Worm (Caenorhabditis elegans) whole organism, mixed stage, embryonic: ENCODE data around the gene fbxb-18.

Experiments used
- M03D4.4 ChIP-seq: sonication (generic microtip); optimal IDR thresholded peaks from 2 replicates; lab custom pipeline; 2017; ENCODE audit warnings: mild to moderate bottlenecking, missing genetic modification characterization, missing compliant biosample characterization
- bed-3 ChIP-seq: fragments of 200-800 bp; sonication (Bioruptor generic); optimal IDR thresholded peaks from 3 replicates; lab custom pipeline; 2018; ENCODE audit warnings: mild to moderate bottlenecking, missing genetic modification characterization, moderate library complexity, missing compliant biosample characterization
- ceh-39 ChIP-seq: fragments of 150-350 bp; optimal IDR thresholded peaks from 2 replicates; lab custom pipeline; 2014; ENCODE audit warnings: missing biosample characterization, missing genetic modification characterization
- drap-1 ChIP-seq: fragments of 200-800 bp; sonication (Bioruptor generic); optimal IDR thresholded peaks from 3 replicates; lab custom pipeline; 2018; ENCODE audit warnings: mild to moderate bottlenecking, missing genetic modification characterization, missing compliant biosample characterization
- flh-1 ChIP-seq: fragments of 200-800 bp; sonication (Bioruptor generic); optimal IDR thresholded peaks from 2 replicates; lab custom pipeline; 2018; ENCODE audit warnings: mild to moderate bottlenecking, missing genetic modification characterization, moderate library complexity, missing compliant biosample characterization
- lin-32 ChIP-seq: fragments of 200-800 bp; sonication (Bioruptor generic); optimal IDR thresholded peaks from 2 replicates; lab custom pipeline; 2018; ENCODE audit warnings: mild to moderate bottlenecking, missing genetic modification characterization, missing compliant biosample characterization
- nhr-12 ChIP-seq: fragments of 150-350 bp; optimal IDR thresholded peaks from 2 replicates; lab custom pipeline; 2014; ENCODE audit warnings: missing biosample characterization, missing genetic modification characterization
- nhr-237 ChIP-seq: fragments of 150-350 bp; optimal IDR thresholded peaks from 2 replicates; lab custom pipeline; 2014; ENCODE audit warnings: missing biosample characterization, missing genetic modification characterization
- snpc-4 ChIP-seq: fragments of 150-350 bp; optimal IDR thresholded peaks from 2 replicates; lab custom pipeline; 2014; ENCODE audit warnings: missing biosample characterization, missing genetic modification characterization
- sptf-1 ChIP-seq: sonication (generic microtip); optimal IDR thresholded peaks from 2 replicates; lab custom pipeline; 2017; ENCODE audit warnings: mild to moderate bottlenecking, missing genetic modification characterization, moderate library complexity, missing compliant biosample characterization
- unc-120 ChIP-seq: sonication (generic microtip); optimal IDR thresholded peaks from 2 replicates; lab custom pipeline; 2017; ENCODE audit warnings: missing genetic modification characterization, missing compliant biosample characterization; ENCODE audit not compliant: poor library complexity, severe bottlenecking
- unc-62 ChIP-seq: fragments of 150-350 bp; optimal IDR thresholded peaks from 2 replicates; lab custom pipeline; 2014; ENCODE audit warnings: missing biosample characterization, missing genetic modification reagents, missing genetic modification characterization
- ztf-11 ChIP-seq: fragments of 150-350 bp; optimal IDR thresholded peaks from 2 replicates; lab custom pipeline; 2014; ENCODE audit warnings: missing biosample characterization, missing genetic modification characterization

ce11 chrII:1672673-1673072 lies 16.0 kb downstream of the fbxb-18 start:
- TF ChIP-seq nhr-237 (tag; lab: Kevin White, UChicago): no peak
- TF ChIP-seq lin-32 (GFP tag; lab: Kevin White, UChicago): no peak
- no peak for TF ChIP-seq snpc-4
- no peak for TF ChIP-seq unc-62 (GFP tag; lab: Kevin White, UChicago)
- no peak for TF ChIP-seq M03D4.4 (tag; lab: Kevin White, UChicago)
- no peak for TF ChIP-seq ceh-39
- no peak for TF ChIP-seq unc-120 (tag; lab: Kevin White, UChicago)
- no peak for TF ChIP-seq ztf-11 (tag; lab: Kevin White, UChicago)
- TF ChIP-seq bed-3 (GFP tag; lab: Kevin White, UChicago): no peak
- no peak for TF ChIP-seq flh-1 (GFP tag; lab: Kevin White, UChicago)
- no peak for TF ChIP-seq sptf-1 (tag; lab: Kevin White, UChicago)
- TF ChIP-seq nhr-12: no peak
- TF ChIP-seq drap-1: no peak
